Fruit fly (Drosophila melanogaster) whole organism, embryonic: ENCODE results near the gene CG32813.

Experiments used
- B-H1 ChIP-seq: fragments of 200-800 bp; sonication (Bioruptor generic); IDR thresholded peaks from 3 replicates; pipeline ENCODE4 v1.3.6; 2022; ENCODE audit warnings: missing biosample characterization, missing genetic modification characterization
- Bteb2 ChIP-seq: fragments of 200-800 bp; sonication (Bioruptor generic); optimal IDR thresholded peaks from 2 replicates; lab custom pipeline; 2016; ENCODE audit warnings: missing biosample characterization, missing genetic modification characterization
- CG10267 ChIP-seq: fragments of 200-800 bp; sonication (Bioruptor generic); optimal IDR thresholded peaks from 2 replicates; lab custom pipeline; 2018; ENCODE audit warnings: missing biosample characterization, mild to moderate bottlenecking, missing genetic modification characterization, moderate library complexity
- CG10543 ChIP-seq: fragments of 200-800 bp; sonication (Bioruptor generic); optimal IDR thresholded peaks from 3 replicates; lab custom pipeline; 2017; ENCODE audit warnings: missing biosample characterization, mild to moderate bottlenecking, missing genetic modification characterization, moderate library complexity
- CG13296 ChIP-seq: fragments of 200-800 bp; sonication (Bioruptor generic); optimal IDR thresholded peaks from 3 replicates; lab custom pipeline; 2018; ENCODE audit warnings: missing biosample characterization, mild to moderate bottlenecking, missing genetic modification characterization
- CG13894 ChIP-seq: fragments of 200-800 bp; sonication (Bioruptor generic); optimal IDR thresholded peaks from 3 replicates; lab custom pipeline; 2018; ENCODE audit warnings: missing biosample characterization, mild to moderate bottlenecking, missing genetic modification characterization, moderate library complexity
- CG1602 ChIP-seq: fragments of 200-800 bp; sonication (Bioruptor generic); optimal IDR thresholded peaks from 3 replicates; lab custom pipeline; 2016; ENCODE audit warnings: missing biosample characterization, missing genetic modification characterization
- CG18262 ChIP-seq: fragments of 200-800 bp; optimal IDR thresholded peaks from 3 replicates; lab custom pipeline; 2019; ENCODE audit warnings: missing biosample characterization, mild to moderate bottlenecking, missing genetic modification characterization, moderate library complexity
- CG18476 ChIP-seq: fragments of 200-800 bp; sonication (Bioruptor generic); optimal IDR thresholded peaks from 2 replicates; lab custom pipeline; 2016; ENCODE audit warnings: missing biosample characterization, mild to moderate bottlenecking, missing genetic modification characterization
- CG30403 ChIP-seq: fragments of 200-800 bp; sonication (Bioruptor generic); optimal IDR thresholded peaks from 3 replicates; lab custom pipeline; 2016; ENCODE audit warnings: missing biosample characterization, missing genetic modification characterization
- CG3847 ChIP-seq: fragments of 200-800 bp; sonication (Bioruptor generic); IDR thresholded peaks from 2 replicates; pipeline ENCODE4 v1.3.6; 2022; ENCODE audit warnings: missing biosample characterization, missing genetic modification characterization
- CG4617 ChIP-seq: fragments of 200-800 bp; sonication (Bioruptor generic); optimal IDR thresholded peaks from 3 replicates; lab custom pipeline; 2016; ENCODE audit warnings: missing biosample characterization, missing genetic modification characterization, borderline replicate concordance
- CG6683 ChIP-seq: fragments of 200-800 bp; sonication (Bioruptor generic); optimal IDR thresholded peaks from 2 replicates; lab custom pipeline; 2017; ENCODE audit warnings: missing biosample characterization, mild to moderate bottlenecking, missing genetic modification characterization, missing genetic modification reagents
- CG6813 ChIP-seq: fragments of 200-800 bp; sonication (Bioruptor generic); optimal IDR thresholded peaks from 2 replicates; lab custom pipeline; 2017; ENCODE audit warnings: missing biosample characterization, missing genetic modification characterization, mild to moderate bottlenecking, moderate library complexity, missing genetic modification reagents
- CG7963 ChIP-seq: fragments of 200-800 bp; sonication (Bioruptor generic); IDR thresholded peaks from 3 replicates; pipeline ENCODE4 v1.3.6; 2022; ENCODE audit warnings: missing biosample characterization, missing genetic modification characterization; ENCODE audit not compliant: partially characterized antibody
- CG8924 ChIP-seq: fragments of 200-800 bp; optimal IDR thresholded peaks from 3 replicates; lab custom pipeline; 2019; ENCODE audit warnings: missing biosample characterization, mild to moderate bottlenecking, missing genetic modification characterization, moderate library complexity
- CG9727 ChIP-seq: fragments of 200-800 bp; sonication (Bioruptor generic); optimal IDR thresholded peaks from 3 replicates; lab custom pipeline; 2017; ENCODE audit warnings: missing biosample characterization, mild to moderate bottlenecking, missing genetic modification characterization
- H2.0 ChIP-seq: fragments of 200-800 bp; sonication (Bioruptor generic); IDR thresholded peaks from 2 replicates; pipeline ENCODE4 v1.3.6; 2022; ENCODE audit warnings: missing biosample characterization, missing genetic modification characterization
- HHEX ChIP-seq: fragments of 200-800 bp; sonication (Bioruptor generic); optimal IDR thresholded peaks from 3 replicates; lab custom pipeline; 2017; ENCODE audit warnings: missing biosample characterization, mild to moderate bottlenecking, missing genetic modification characterization, missing genetic modification reagents
- HmgD ChIP-seq: fragments of 200-800 bp; sonication (Bioruptor generic); optimal IDR thresholded peaks from 3 replicates; lab custom pipeline; 2016; ENCODE audit warnings: missing biosample characterization, missing genetic modification characterization
- Jarid2 ChIP-seq: fragments of 200-800 bp; sonication (Bioruptor generic); optimal IDR thresholded peaks from 3 replicates; lab custom pipeline; 2017; ENCODE audit warnings: mild to moderate bottlenecking, missing biosample characterization, missing genetic modification reagents, missing genetic modification characterization
- Lhr ChIP-seq: fragments of 200-800 bp; sonication (Bioruptor generic); optimal IDR thresholded peaks from 3 replicates; lab custom pipeline; 2017; ENCODE audit warnings: mild to moderate bottlenecking, missing biosample characterization, missing genetic modification reagents, missing genetic modification characterization
- MTF-1 ChIP-seq: fragments of 200-800 bp; sonication (Bioruptor generic); optimal IDR thresholded peaks from 2 replicates; lab custom pipeline; 2018; ENCODE audit warnings: missing biosample characterization, mild to moderate bottlenecking, missing genetic modification characterization, borderline replicate concordance
- NfI ChIP-seq: fragments of 200-800 bp; sonication (Bioruptor generic); optimal IDR thresholded peaks from 3 replicates; lab custom pipeline; 2018; ENCODE audit warnings: missing biosample characterization, mild to moderate bottlenecking, missing genetic modification characterization, moderate library complexity
- Ptx1 ChIP-seq: fragments of 200-800 bp; sonication (Bioruptor generic); IDR thresholded peaks from 2 replicates; pipeline ENCODE4 v1.3.6; 2022; ENCODE audit warnings: missing biosample characterization, missing genetic modification characterization
- Side ChIP-seq: fragments of 200-800 bp; sonication (Bioruptor generic); optimal IDR thresholded peaks from 2 replicates; lab custom pipeline; 2016; ENCODE audit warnings: missing biosample characterization, missing genetic modification characterization
- Taf1 ChIP-seq: fragments of 200-800 bp; sonication (Bioruptor generic); IDR thresholded peaks from 2 replicates; pipeline ENCODE4 v1.3.6; 2022; ENCODE audit warnings: missing biosample characterization, missing genetic modification characterization
- Tbp ChIP-seq: fragments of >200 bp; optimal IDR thresholded peaks from 2 replicates; lab custom pipeline; 2018; ENCODE audit warnings: missing biosample characterization, missing genetic modification characterization
- Xbp1 ChIP-seq: fragments of 200-800 bp; sonication (Bioruptor generic); optimal IDR thresholded peaks from 3 replicates; lab custom pipeline; 2016; ENCODE audit warnings: missing biosample characterization, mild to moderate bottlenecking, missing genetic modification characterization
- cas ChIP-seq: fragments of 200-800 bp; sonication (Bioruptor generic); IDR thresholded peaks from 2 replicates; pipeline ENCODE4 v1.3.6; 2022; ENCODE audit warnings: missing biosample characterization, missing genetic modification characterization
- caup ChIP-seq: fragments of 200-800 bp; sonication (Bioruptor generic); optimal IDR thresholded peaks from 3 replicates; lab custom pipeline; 2017; ENCODE audit warnings: missing biosample characterization, mild to moderate bottlenecking, missing genetic modification characterization, moderate library complexity; ENCODE audit not compliant: severe bottlenecking
- cg ChIP-seq: fragments of 200-800 bp; sonication (Bioruptor generic); optimal IDR thresholded peaks from 3 replicates; lab custom pipeline; 2019; ENCODE audit warnings: missing biosample characterization, mild to moderate bottlenecking, missing genetic modification characterization, moderate library complexity
- dan ChIP-seq: fragments of 200-800 bp; sonication (Bioruptor generic); IDR thresholded peaks from 2 replicates; pipeline ENCODE4 v1.3.6; 2022; ENCODE audit warnings: missing biosample characterization, missing genetic modification characterization
- dati ChIP-seq: fragments of 200-800 bp; sonication (Bioruptor generic); IDR thresholded peaks from 2 replicates; pipeline ENCODE4 v1.3.6; 2022; ENCODE audit warnings: missing biosample characterization, missing genetic modification characterization
- ems ChIP-seq: fragments of 200-800 bp; sonication (Bioruptor generic); optimal IDR thresholded peaks from 3 replicates; lab custom pipeline; 2016; ENCODE audit warnings: missing biosample characterization, missing genetic modification characterization
- esg ChIP-seq: fragments of 200-800 bp; sonication (Bioruptor generic); conservative IDR thresholded peaks from 2 replicates; pipeline ENCODE4 v1.3.6; 2022; ENCODE audit warnings: missing biosample characterization, missing genetic modification characterization
- eyg ChIP-seq: fragments of 200-800 bp; sonication (Bioruptor generic); optimal IDR thresholded peaks from 3 replicates; lab custom pipeline; 2016; ENCODE audit warnings: missing biosample characterization, missing genetic modification characterization
- gt ChIP-seq: fragments of 200-800 bp; sonication (Bioruptor generic); IDR thresholded peaks from 2 replicates; pipeline ENCODE4 v1.3.6; 2022; ENCODE audit warnings: missing biosample characterization, missing genetic modification characterization
- her ChIP-seq: fragments of 200-800 bp; sonication (Bioruptor generic); optimal IDR thresholded peaks from 2 replicates; lab custom pipeline; 2016; ENCODE audit warnings: missing biosample characterization, missing genetic modification characterization
- ind ChIP-seq: fragments of 200-800 bp; sonication (Bioruptor generic); optimal IDR thresholded peaks from 3 replicates; lab custom pipeline; 2016; ENCODE audit warnings: missing biosample characterization, missing genetic modification characterization
- inv ChIP-seq: fragments of 200-800 bp; sonication (Bioruptor generic); IDR thresholded peaks from 2 replicates; pipeline ENCODE4 v1.3.6; 2022; ENCODE audit warnings: missing biosample characterization, missing genetic modification characterization; ENCODE audit not compliant: partially characterized antibody
- lmd ChIP-seq: fragments of 200-800 bp; sonication (Bioruptor generic); IDR thresholded peaks from 2 replicates; pipeline ENCODE4 v1.3.6; 2022; ENCODE audit warnings: missing biosample characterization, missing genetic modification characterization
- rib ChIP-seq: fragments of 200-800 bp; sonication (Bioruptor generic); IDR thresholded peaks from 2 replicates; pipeline ENCODE4 v1.3.6; 2022; ENCODE audit warnings: missing biosample characterization, missing genetic modification characterization
- sd ChIP-seq: fragments of 200-800 bp; sonication (Bioruptor generic); optimal IDR thresholded peaks from 3 replicates; lab custom pipeline; 2018; ENCODE audit warnings: missing biosample characterization, mild to moderate bottlenecking, missing genetic modification characterization, moderate library complexity
- stwl ChIP-seq: fragments of 200-800 bp; sonication (Bioruptor generic); optimal IDR thresholded peaks from 3 replicates; lab custom pipeline; 2018; ENCODE audit warnings: missing biosample characterization, mild to moderate bottlenecking, missing genetic modification characterization, moderate library complexity
- ttk ChIP-seq: fragments of 200-800 bp; sonication (Bioruptor generic); IDR thresholded peaks from 2 replicates; pipeline ENCODE4 v2.1.2; 2022; ENCODE audit warnings: missing biosample characterization, missing genetic modification characterization
- tup ChIP-seq: fragments of 200-800 bp; sonication (Bioruptor generic); optimal IDR thresholded peaks from 2 replicates; lab custom pipeline; 2016; ENCODE audit warnings: missing biosample characterization, mild to moderate bottlenecking, missing genetic modification characterization, moderate library complexity
- usp ChIP-seq: fragments of >200 bp; optimal IDR thresholded peaks from 2 replicates; lab custom pipeline; 2017; ENCODE audit warnings: missing biosample characterization, missing genetic modification characterization
- vfl ChIP-seq: fragments of 200-800 bp; sonication (Bioruptor generic); optimal IDR thresholded peaks from 2 replicates; lab custom pipeline; 2016; ENCODE audit warnings: missing biosample characterization, missing genetic modification characterization
- wdn ChIP-seq: fragments of 200-800 bp; sonication (Bioruptor generic); IDR thresholded peaks from 2 replicates; pipeline ENCODE4 v1.3.6; 2022; ENCODE audit warnings: missing biosample characterization, missing genetic modification characterization
- zen2 ChIP-seq: fragments of 200-800 bp; sonication (Bioruptor generic); IDR thresholded peaks from 3 replicates; pipeline ENCODE4 v1.3.6; 2022; ENCODE audit warnings: missing biosample characterization, missing genetic modification characterization; ENCODE audit not compliant: partially characterized antibody

The CG32813 gene

DNA sequence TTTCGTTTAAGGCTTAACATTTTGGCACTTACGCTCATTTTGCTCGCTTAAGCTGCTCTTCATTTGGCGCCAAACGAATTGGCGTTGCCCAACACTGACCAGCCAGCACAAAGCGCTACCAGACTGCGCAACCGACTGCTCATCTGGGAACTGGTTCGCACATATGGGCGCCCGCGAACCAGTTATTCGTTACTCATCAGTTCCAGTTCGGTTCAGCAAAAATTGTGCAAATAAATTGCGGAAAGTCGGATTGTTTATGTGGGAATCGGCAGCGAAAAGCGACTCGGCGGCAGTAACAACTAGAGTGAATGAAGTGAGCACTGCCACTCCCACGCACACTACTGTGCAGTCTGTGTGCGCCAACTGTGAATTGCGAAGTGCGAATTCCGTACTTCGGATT is 12.2 kb downstream of the CG32813 start, which contains the start of gene Rilpl (continued):
- TF ChIP-seq cg (GFP tag; lab: Kevin White, UChicago) (no peak), Xbp1 (GFP tag; lab: Kevin White, UChicago) (peak; percentile 4), CG7963 (0 out of 3 replicates have a peak, but pooled peaks have one; percentile 46), B-H1 (GFP tag; lab: Robert Waterston, UW) (no peak), MTF-1 (GFP tag; lab: Kevin White, UChicago) (no peak), Taf1 (no peak), CG13296 (GFP tag; lab: Kevin White, UChicago) (no peak), gt (no peak), CG3847 (GFP tag; lab: Robert Waterston, UW) (peak; percentile 82), inv (GFP tag; lab: Robert Waterston, UW) (peak; percentile 53; the same call in 1 of the 2 replicates), eyg (GFP tag; lab: Kevin White, UChicago) (no peak), Jarid2 (GFP tag; lab: Kevin White, UChicago) (no peak), Tbp (no peak), zen2 (GFP tag; lab: Robert Waterston, UW) (peak; percentile 53; the same call in 1 of the 3 replicates), dati (no peak), CG6813 (GFP tag; lab: Kevin White, UChicago) (no peak), rib (GFP tag; lab: Robert Waterston, UW) (peak; percentile 87), her (GFP tag; lab: Kevin White, UChicago) (peak; percentile 49), ttk (no peak), CG18262 (tag; lab: Kevin White, UChicago) (no peak), stwl (peak; percentile 57), CG30403 (GFP tag; lab: Kevin White, UChicago) (no peak), CG10267 (tag; lab: Kevin White, UChicago) (peak; percentile 95), Side (GFP tag; lab: Kevin White, UChicago) (peak; percentile 10), Ptx1 (GFP tag; lab: Robert Waterston, UW) (no peak), wdn (GFP tag; lab: Robert Waterston, UW) (no peak), CG1602 (GFP tag; lab: Kevin White, UChicago) (no peak), tup (peak; percentile 10), ems (no peak), CG10543 (GFP tag; lab: Kevin White, UChicago) (no peak), Bteb2 (GFP tag; lab: Kevin White, UChicago) (peak; percentile 25), CG13894 (tag; lab: Kevin White, UChicago) (peak; percentile 27), HHEX (GFP tag; lab: Kevin White, UChicago) (peak; percentile 2), cas (GFP tag; lab: Robert Waterston, UW) (no peak), esg (GFP tag; lab: Robert Waterston, UW) (no peak), CG8924 (tag; lab: Kevin White, UChicago) (peak; percentile 5), CG18476 (no peak), ind (GFP tag; lab: Kevin White, UChicago) (peak; percentile 2), sd (tag; lab: Kevin White, UChicago) (peak; percentile 52), caup (GFP tag; lab: Kevin White, UChicago) (no peak), CG6683 (GFP tag; lab: Kevin White, UChicago) (no peak), CG4617 (peak; percentile 81), Lhr (peak; percentile 30), vfl (GFP tag; lab: Kevin White, UChicago) (no peak), CG9727 (GFP tag; lab: Kevin White, UChicago) (no peak), HmgD (GFP tag; lab: Kevin White, UChicago) (peak; percentile 64), H2.0 (GFP tag; lab: Robert Waterston, UW) (no peak; the same call in 1 of the 2 replicates), dan (GFP tag; lab: Robert Waterston, UW) (no peak), lmd (GFP tag; lab: Robert Waterston, UW) (no peak), NfI (GFP tag; lab: Kevin White, UChicago) (peak; percentile 27), usp (no peak)
